Fruit fly (Drosophila melanogaster) whole organism, wandering third instar larva: Measurements from ENCODE around the gene Or10a.

Experiments used
- Abd-B ChIP-seq: fragments of >200 bp; optimal IDR thresholded peaks from 2 replicates; lab custom pipeline; 2017; ENCODE audit warnings: missing biosample characterization, missing genetic modification characterization
- CG32264 ChIP-seq: fragments of 200-800 bp; sonication (Bioruptor generic); optimal IDR thresholded peaks from 2 replicates; lab custom pipeline; 2016; ENCODE audit warnings: missing biosample characterization, missing genetic modification characterization
- CG9705 ChIP-seq: fragments of 200-800 bp; sonication (Bioruptor generic); optimal IDR thresholded peaks from 2 replicates; lab custom pipeline; 2018; ENCODE audit warnings: missing biosample characterization, mild to moderate bottlenecking, missing genetic modification characterization
- CrebA ChIP-seq: fragments of 200-800 bp; sonication (Bioruptor generic); optimal IDR thresholded peaks from 2 replicates; lab custom pipeline; 2016; ENCODE audit warnings: missing biosample characterization, mild to moderate bottlenecking, missing genetic modification characterization, borderline replicate concordance
- Dfd ChIP-seq: fragments of >200 bp; optimal IDR thresholded peaks from 2 replicates; lab custom pipeline; 2017; ENCODE audit warnings: missing biosample characterization, missing genetic modification characterization
- Dif ChIP-seq: fragments of 200-275, 200-300 bp; sonication (Bioruptor generic); optimal IDR thresholded peaks from 2 replicates; lab custom pipeline; 2018; ENCODE audit warnings: missing biosample characterization, missing genetic modification characterization; ENCODE audit not compliant: partially characterized antibody
- GATAd ChIP-seq: sonication (Bioruptor generic); optimal IDR thresholded peaks from 2 replicates; lab custom pipeline; 2016; ENCODE audit warnings: missing biosample characterization, missing genetic modification characterization
- HLH106 ChIP-seq: fragments of 200-800 bp; optimal IDR thresholded peaks from 3 replicates; lab custom pipeline; 2019; ENCODE audit warnings: missing biosample characterization, mild to moderate bottlenecking, missing genetic modification characterization, moderate library complexity
- Hnf4 ChIP-seq: fragments of 200-800 bp; sonication (Bioruptor generic); optimal IDR thresholded peaks from 2 replicates; lab custom pipeline; 2016; ENCODE audit warnings: missing biosample characterization, mild to moderate bottlenecking, missing genetic modification characterization
- Hr78 ChIP-seq: fragments of >200 bp; optimal IDR thresholded peaks from 2 replicates; lab custom pipeline; 2017; ENCODE audit warnings: missing biosample characterization, missing genetic modification characterization
- Hr83 ChIP-seq: fragments of 200-300 bp; sonication (Bioruptor generic); optimal IDR thresholded peaks from 2 replicates; lab custom pipeline; 2016; ENCODE audit warnings: missing biosample characterization, mild to moderate bottlenecking, missing genetic modification characterization, moderate library complexity; ENCODE audit not compliant: poor library complexity, severe bottlenecking
- Jra ChIP-seq: sonication (Bioruptor generic); optimal IDR thresholded peaks from 2 replicates; lab custom pipeline; 2016; ENCODE audit warnings: missing biosample characterization, missing genetic modification characterization
- Mio ChIP-seq: sonication (Bioruptor generic); optimal IDR thresholded peaks from 2 replicates; lab custom pipeline; 2016; ENCODE audit warnings: missing biosample characterization, missing genetic modification characterization
- Myc ChIP-seq: fragments of >200 bp; optimal IDR thresholded peaks from 2 replicates; lab custom pipeline; 2017
- N ChIP-seq: fragments of >200 bp; optimal IDR thresholded peaks from 2 replicates; lab custom pipeline; 2018; ENCODE audit warnings: missing biosample characterization, missing external identifiers, missing genetic modification characterization
- OdsH ChIP-seq: fragments of 200-800 bp; sonication (Bioruptor generic); optimal IDR thresholded peaks from 2 replicates; lab custom pipeline; 2016; ENCODE audit warnings: missing biosample characterization, mild to moderate bottlenecking, missing genetic modification characterization
- Rel ChIP-seq, 2 experiments: fragments of 200-800 bp; sonication (Bioruptor generic) in 1 of 2; optimal IDR thresholded peaks; 2 replicates in 1 of 2; 3 replicates in 1 of 2; lab custom pipeline; 2016 to 2019; ENCODE audit warnings: mild to moderate bottlenecking in 2 of 2, missing biosample characterization in 2 of 2, missing genetic modification characterization in 2 of 2, moderate library complexity in 1 of 2
- Sp1 ChIP-seq: fragments of 200-800 bp; sonication (Bioruptor generic); optimal IDR thresholded peaks from 3 replicates; lab custom pipeline; 2019; ENCODE audit warnings: missing biosample characterization, mild to moderate bottlenecking, missing genetic modification characterization, moderate library complexity
- Vsx2 ChIP-seq: fragments of 200-300, 225-300 bp; sonication (Bioruptor generic); optimal IDR thresholded peaks from 2 replicates; lab custom pipeline; 2018; ENCODE audit warnings: missing biosample characterization, missing genetic modification characterization; ENCODE audit not compliant: partially characterized antibody
- br ChIP-seq: fragments of 200-800 bp; sonication (Bioruptor generic); optimal IDR thresholded peaks from 2 replicates; lab custom pipeline; 2016; ENCODE audit warnings: missing biosample characterization, missing genetic modification characterization
- brk ChIP-seq: fragments of 200-800 bp; sonication (Bioruptor generic); optimal IDR thresholded peaks from 2 replicates; lab custom pipeline; 2016; ENCODE audit warnings: missing biosample characterization, mild to moderate bottlenecking, missing genetic modification characterization
- dl ChIP-seq, 2 experiments: fragments of 175-275, 200-275 bp in 1 of 2; fragments of 200-275 bp in 1 of 2; sonication (Bioruptor generic); optimal IDR thresholded peaks; lab custom pipeline; 2018; ENCODE audit warnings: mild to moderate bottlenecking in 2 of 2, missing biosample characterization in 2 of 2, missing genetic modification characterization in 2 of 2, moderate library complexity in 2 of 2; ENCODE audit not compliant: partially characterized antibody in 2 of 2, insufficient read depth in 1 of 2
- dmrt93B ChIP-seq: fragments of 200-800 bp; sonication (Bioruptor generic); optimal IDR thresholded peaks from 2 replicates; lab custom pipeline; 2018; ENCODE audit warnings: missing biosample characterization, mild to moderate bottlenecking, missing genetic modification characterization
- dsf ChIP-seq: sonication (Bioruptor generic); optimal IDR thresholded peaks from 2 replicates; lab custom pipeline; 2016; ENCODE audit warnings: missing biosample characterization, missing genetic modification characterization, borderline replicate concordance
- ey ChIP-seq: fragments of 200-800 bp; sonication (Bioruptor generic); optimal IDR thresholded peaks from 2 replicates; lab custom pipeline; 2016; ENCODE audit warnings: missing biosample characterization, missing genetic modification characterization
- foxo ChIP-seq, 2 experiments: fragments of 200-800 bp; sonication (Bioruptor generic); optimal IDR thresholded peaks; 2 replicates in 1 of 2; 3 replicates in 1 of 2; lab custom pipeline; 2016 to 2017; ENCODE audit warnings: missing biosample characterization in 2 of 2, missing genetic modification characterization in 2 of 2
- fru ChIP-seq: fragments of 200-800 bp; sonication (Bioruptor generic); optimal IDR thresholded peaks from 3 replicates; lab custom pipeline; 2016; ENCODE audit warnings: missing biosample characterization, mild to moderate bottlenecking, missing genetic modification characterization
- h ChIP-seq: fragments of 200-800 bp; sonication (Bioruptor generic); optimal IDR thresholded peaks from 3 replicates; lab custom pipeline; 2016; ENCODE audit warnings: missing biosample characterization, mild to moderate bottlenecking, missing genetic modification characterization
- jim ChIP-seq: fragments of 175-275, 200-325 bp; sonication (Bioruptor generic); optimal IDR thresholded peaks from 2 replicates; lab custom pipeline; 2016; ENCODE audit warnings: missing biosample characterization, mild to moderate bottlenecking, missing genetic modification characterization
- lola ChIP-seq: fragments of >200 bp; optimal IDR thresholded peaks from 2 replicates; lab custom pipeline; 2017; ENCODE audit warnings: missing biosample characterization, missing genetic modification characterization
- pan ChIP-seq: fragments of >200 bp; optimal IDR thresholded peaks from 2 replicates; lab custom pipeline; 2017
- psq ChIP-seq: fragments of 200-800 bp; sonication (Bioruptor generic); optimal IDR thresholded peaks from 3 replicates; lab custom pipeline; 2017; ENCODE audit warnings: missing biosample characterization, mild to moderate bottlenecking, missing genetic modification characterization, moderate library complexity
- rgr ChIP-seq: fragments of 200-800 bp; sonication (Bioruptor generic); optimal IDR thresholded peaks from 3 replicates; lab custom pipeline; 2016; ENCODE audit warnings: missing biosample characterization, mild to moderate bottlenecking, missing genetic modification characterization
- sage ChIP-seq: fragments of 200-800 bp; sonication (Bioruptor generic); optimal IDR thresholded peaks from 2 replicates; lab custom pipeline; 2016; ENCODE audit warnings: missing biosample characterization, mild to moderate bottlenecking, missing genetic modification characterization
- sv ChIP-seq: fragments of 200-800 bp; sonication (Bioruptor generic); optimal IDR thresholded peaks from 3 replicates; lab custom pipeline; 2016; ENCODE audit warnings: missing biosample characterization, missing genetic modification characterization
- tai ChIP-seq: sonication (Bioruptor generic); optimal IDR thresholded peaks from 2 replicates; lab custom pipeline; 2016; ENCODE audit warnings: missing biosample characterization, missing genetic modification characterization
- usp ChIP-seq: fragments of >200 bp; optimal IDR thresholded peaks from 2 replicates; lab custom pipeline; 2017; ENCODE audit warnings: missing biosample characterization, missing genetic modification characterization
- woc ChIP-seq: sonication (Bioruptor generic); optimal IDR thresholded peaks from 2 replicates; lab custom pipeline; 2016; ENCODE audit warnings: missing biosample characterization, mild to moderate bottlenecking, missing genetic modification characterization

Or10a gene

DNA sequence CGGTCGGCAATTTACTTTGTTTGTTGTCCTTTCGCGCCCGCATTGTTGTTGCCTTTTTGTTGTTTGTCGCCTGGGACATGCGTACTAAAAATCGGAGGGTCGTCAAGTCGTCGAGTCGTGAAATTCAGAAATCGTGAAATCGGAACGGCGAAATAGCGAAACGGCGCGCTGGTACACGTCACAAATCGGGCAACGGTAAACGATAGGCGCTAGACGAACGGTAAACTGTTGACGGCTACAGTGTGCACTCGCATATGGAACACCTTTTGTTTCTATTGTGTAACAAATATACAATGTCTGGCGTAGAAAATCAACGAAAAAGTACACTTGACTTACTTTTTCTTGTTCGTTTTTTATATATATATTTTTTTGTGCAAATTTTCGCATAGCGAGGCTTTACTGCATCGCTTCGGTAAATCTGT lies 33.2 kb downstream of the Or10a start:
- TF ChIP-seq woc (GFP tag; lab: Kevin White, UChicago) (no peak), Jra (no peak), fru (GFP tag; lab: Kevin White, UChicago) (peak; percentile 50), dl (GFP tag; optimal IDR thresholded peaks at IDR 0.05; lab: Kevin White, UChicago; ENCODE audit: insufficient read depth in 1 of 2, partially characterized antibody in 2 of 2) (no peak), h (GFP tag; lab: Kevin White, UChicago) (peak; percentile 37), ey (peak; percentile 21), dsf (GFP tag; lab: Kevin White, UChicago) (no peak), sage (GFP tag; lab: Kevin White, UChicago) (no peak), CrebA (no peak), usp (no peak), Mio (GFP tag; lab: Kevin White, UChicago) (no peak), foxo (GFP tag; optimal IDR thresholded peaks at IDR 0.05; lab: Kevin White, UChicago) (peak in 1 of 2 experiments; percentile 71), Dif (GFP tag; lab: Kevin White, UChicago) (no peak), HLH106 (tag; lab: Kevin White, UChicago) (peak; percentile 36), OdsH (peak; percentile 2), CG32264 (GFP tag; lab: Kevin White, UChicago) (no peak), psq (no peak), Hr78 (no peak), Vsx2 (GFP tag; lab: Kevin White, UChicago) (no peak), br (no peak), lola (no peak), brk (GFP tag; lab: Kevin White, UChicago) (no peak), Myc (no peak), dmrt93B (GFP tag; lab: Kevin White, UChicago) (peak; percentile 2), CG9705 (no peak), sv (GFP tag; lab: Kevin White, UChicago) (peak; percentile 72), jim (GFP tag; lab: Kevin White, UChicago) (no peak), N (no peak), Dfd (GFP tag; lab: Kevin White, UChicago) (no peak), Hr83 (GFP tag; lab: Kevin White, UChicago) (no peak), rgr (peak; percentile 26), Abd-B (no peak), pan (no peak), Rel (GFP tag; optimal IDR thresholded peaks at IDR 0.05; lab: Kevin White, UChicago) (no peak), Rel (tag; optimal IDR thresholded peaks at IDR 0.05; lab: Kevin White, UChicago) (no peak), Hnf4 (GFP tag; lab: Kevin White, UChicago) (no peak), Sp1 (GFP tag; lab: Kevin White, UChicago) (peak; percentile 31), tai (GFP tag; lab: Kevin White, UChicago) (no peak), GATAd (GFP tag; lab: Kevin White, UChicago) (no peak)
- TF ChIP-seq, all 38 proteins: peak for 10

DNA sequence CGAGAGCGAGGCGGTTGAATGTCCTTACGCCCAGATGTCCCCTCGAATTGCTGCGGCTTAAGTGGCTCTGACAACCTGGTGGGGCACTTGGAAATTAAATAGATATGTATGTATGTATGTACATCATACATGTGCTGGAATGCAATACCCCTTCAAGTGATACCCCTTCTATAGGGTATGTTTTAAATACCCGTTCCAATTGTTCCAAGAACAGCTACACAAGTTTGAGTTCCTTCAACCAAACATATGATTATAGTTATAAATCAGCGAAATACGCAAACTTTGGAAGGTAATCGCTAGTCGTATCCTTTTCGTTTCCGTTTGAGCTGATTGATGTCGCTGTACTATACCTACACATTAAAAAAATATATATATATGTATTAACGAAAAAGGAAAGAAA lies 33.7 kb downstream of the Or10a start:
- TF ChIP-seq Abd-B (no peak), Sp1 (GFP tag; lab: Kevin White, UChicago) (no peak), HLH106 (tag; lab: Kevin White, UChicago) (no peak), lola (no peak), sv (GFP tag; lab: Kevin White, UChicago) (no peak)

DNA sequence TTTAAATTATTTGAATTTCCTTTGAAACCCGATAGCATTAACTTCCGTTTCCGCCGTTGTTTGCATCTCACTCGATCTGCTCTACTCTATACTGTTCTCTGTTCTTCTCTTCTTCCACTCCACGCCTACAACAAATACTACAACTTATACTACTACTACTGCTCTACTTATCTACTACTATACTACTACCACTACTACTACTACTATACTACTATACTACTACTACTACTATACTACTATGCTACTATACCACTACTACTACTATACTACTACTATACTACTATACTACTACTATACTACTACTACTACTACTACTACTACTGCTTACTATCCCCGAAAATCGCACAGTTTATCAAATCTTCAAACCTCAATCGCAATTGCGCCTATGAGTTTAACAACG lies 34.6 kb downstream of the Or10a start:
- no peak for TF ChIP-seq sage (GFP tag; lab: Kevin White, UChicago)
- no peak for TF ChIP-seq Jra
- no peak for TF ChIP-seq sv (GFP tag; lab: Kevin White, UChicago)
- TF ChIP-seq psq, result no peak
- TF ChIP-seq woc (GFP tag; lab: Kevin White, UChicago), result no peak
- no peak for TF ChIP-seq tai (GFP tag; lab: Kevin White, UChicago)
- no peak for TF ChIP-seq ey
- no peak for TF ChIP-seq br
- no peak for TF ChIP-seq Sp1 (GFP tag; lab: Kevin White, UChicago)
- no peak for TF ChIP-seq brk (GFP tag; lab: Kevin White, UChicago)
- no peak for TF ChIP-seq rgr
- no peak for TF ChIP-seq CG9705
- no peak for TF ChIP-seq Rel (GFP tag; optimal IDR thresholded peaks at IDR 0.05; lab: Kevin White, UChicago)
- no peak for TF ChIP-seq Rel (tag; optimal IDR thresholded peaks at IDR 0.05; lab: Kevin White, UChicago)
- no peak for TF ChIP-seq HLH106 (tag; lab: Kevin White, UChicago)
- no peak for TF ChIP-seq GATAd (GFP tag; lab: Kevin White, UChicago)
- TF ChIP-seq Hr78, result no peak
- no peak for TF ChIP-seq Dif (GFP tag; lab: Kevin White, UChicago)
